Fruit fly (Drosophila melanogaster): ENCODE data around the gene Tk.

Gene Tk

DNA sequence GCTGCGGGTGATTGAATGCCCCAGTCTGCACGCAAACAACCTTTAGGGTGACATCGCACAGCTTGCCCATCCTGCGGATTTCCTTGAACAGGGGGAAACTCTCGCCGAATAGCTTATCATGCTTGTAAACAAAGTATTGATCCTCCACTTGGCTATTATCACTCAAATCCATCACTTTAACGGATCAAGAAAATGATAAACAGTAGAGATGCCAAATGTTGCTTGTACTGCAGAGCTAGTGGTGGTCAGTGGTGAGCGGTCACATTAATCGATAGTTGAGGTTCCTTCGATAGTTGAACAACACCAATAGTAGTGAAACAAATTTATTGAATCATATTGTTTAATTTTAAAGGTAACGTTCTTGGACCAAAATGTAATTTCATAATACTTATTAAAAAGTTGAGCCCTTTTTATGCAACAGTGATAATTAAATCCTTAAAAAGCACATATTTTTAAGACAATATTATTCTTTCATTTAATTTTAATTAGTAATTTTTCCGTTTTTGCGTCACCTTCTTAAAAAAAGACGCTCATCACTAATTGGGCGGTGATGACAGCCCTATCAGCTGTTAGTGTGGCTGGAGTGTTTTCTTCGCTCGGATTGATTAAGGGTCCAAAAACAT is 5.0 kb upstream of the Tk start, which contains the start of the genes KLHL18 and GCC185 (continued):
- TF ChIP-seq repo (GFP tag; optimal IDR thresholded peaks at IDR 0.05) = no peak
- peak; percentile 56; the same call in 1 of the 3 replicates for TF ChIP-seq zfh1 (GFP tag; IDR thresholded peaks at IDR 0.05)
- peak; percentile 70 for TF ChIP-seq pum (GFP tag; optimal IDR thresholded peaks at IDR 0.05)
- TF ChIP-seq HLHmδ (GFP tag; optimal IDR thresholded peaks at IDR 0.05) = no peak
- no peak for TF ChIP-seq NC2β (GFP tag; optimal IDR thresholded peaks at IDR 0.05)
- TF ChIP-seq run (tag; optimal IDR thresholded peaks at IDR 0.05) = peak; percentile 18
- no peak for TF ChIP-seq eyg (GFP tag; optimal IDR thresholded peaks at IDR 0.05)
- TF ChIP-seq gcm (GFP tag; optimal IDR thresholded peaks at IDR 0.05) = peak; percentile 16
- no peak for TF ChIP-seq Deaf1 (tag; optimal IDR thresholded peaks at IDR 0.05)
- no peak for TF ChIP-seq NC2α (GFP tag; optimal IDR thresholded peaks at IDR 0.05)
- peak; percentile 82 for TF ChIP-seq Chrac-16 (GFP tag; optimal IDR thresholded peaks at IDR 0.05)
- TF ChIP-seq inv (GFP tag; IDR thresholded peaks at IDR 0.05; ENCODE audit: partially characterized antibody) = peak; percentile 79
- no peak for TF ChIP-seq B-H1 (GFP tag; IDR thresholded peaks at IDR 0.05)
- peak; percentile 62 for TF ChIP-seq maf-S (GFP tag; optimal IDR thresholded peaks at IDR 0.05)
- TF ChIP-seq her (GFP tag; optimal IDR thresholded peaks at IDR 0.05) = no peak
- peak; percentile 66 for TF ChIP-seq jumu (GFP tag; optimal IDR thresholded peaks at IDR 0.05)
- peak; percentile 91 for TF ChIP-seq Hr3 (GFP tag; optimal IDR thresholded peaks at IDR 0.05)
- TF ChIP-seq CG3163 (GFP tag; optimal IDR thresholded peaks at IDR 0.05) = no peak
- peak; percentile 90 for TF ChIP-seq CG3847 (GFP tag; IDR thresholded peaks at IDR 0.05)
- TF ChIP-seq ewg (GFP tag; optimal IDR thresholded peaks at IDR 0.05) = peak; percentile 45
- TF ChIP-seq CG5245 (GFP tag; optimal IDR thresholded peaks at IDR 0.05) = peak; percentile 51
- no peak for TF ChIP-seq CG4707 (GFP tag; optimal IDR thresholded peaks at IDR 0.05)
- TF ChIP-seq bab2 (GFP tag; optimal IDR thresholded peaks at IDR 0.05) = peak; percentile 68
- peak; percentile 69 for TF ChIP-seq CG2116 (GFP tag; optimal IDR thresholded peaks at IDR 0.05)
- peak; percentile 17 for TF ChIP-seq CG15073 (GFP tag; optimal IDR thresholded peaks at IDR 0.05)
- no peak for TF ChIP-seq onecut (GFP tag; IDR thresholded peaks at IDR 0.05)
- 0 out of 3 replicates have a peak, but pooled peaks have one; percentile 17 for TF ChIP-seq CG7357 (GFP tag; IDR thresholded peaks at IDR 0.05)
- peak; percentile 68; the same call in 2 of the 3 replicates for TF ChIP-seq Doc3 (GFP tag; IDR thresholded peaks at IDR 0.05; ENCODE audit: partially characterized antibody)
- peak; percentile 80 for TF ChIP-seq CG16815 (GFP tag; optimal IDR thresholded peaks at IDR 0.05)
- TF ChIP-seq CG17328 (GFP tag; IDR thresholded peaks at IDR 0.05) = no peak
- no peak for TF ChIP-seq gsb (GFP tag; IDR thresholded peaks at IDR 0.05)
- no peak for TF ChIP-seq ttk (GFP tag; IDR thresholded peaks at IDR 0.05)
- no peak for TF ChIP-seq chm (GFP tag; IDR thresholded peaks at IDR 0.05)
- peak; percentile 16; the same call in 1 of the 2 replicates for TF ChIP-seq Poxn (GFP tag; IDR thresholded peaks at IDR 0.05)
- peak; percentile 100 for TF ChIP-seq CG6689 (GFP tag; IDR thresholded peaks at IDR 0.05)
- TF ChIP-seq CG13775 (GFP tag; optimal IDR thresholded peaks at IDR 0.05) = peak; percentile 81
- peak; percentile 88; the same call in 2 of the 3 replicates for TF ChIP-seq Dbx (GFP tag; IDR thresholded peaks at IDR 0.05)
- TF ChIP-seq Dad (GFP tag; optimal IDR thresholded peaks at IDR 0.05) = no peak
- no peak for TF ChIP-seq ac (GFP tag; optimal IDR thresholded peaks at IDR 0.05)
- no peak for TF ChIP-seq gce (GFP tag; IDR thresholded peaks at IDR 0.05)
- TF ChIP-seq CG33213 (GFP tag; optimal IDR thresholded peaks at IDR 0.05) = peak; percentile 23
- TF ChIP-seq dan (GFP tag; IDR thresholded peaks at IDR 0.05) = peak; percentile 41; the same call in 1 of the 2 replicates
- TF ChIP-seq unpg (GFP tag; optimal IDR thresholded peaks at IDR 0.05) = no peak
- peak; percentile 64 for TF ChIP-seq CG7372 (GFP tag; IDR thresholded peaks at IDR 0.05)
- peak; percentile 56 for TF ChIP-seq CG2129 (GFP tag; IDR thresholded peaks at IDR 0.05; ENCODE audit: partially characterized antibody)
- TF ChIP-seq CG7556 (GFP tag; optimal IDR thresholded peaks at IDR 0.05) = no peak
- TF ChIP-seq sima (GFP tag; optimal IDR thresholded peaks at IDR 0.05) = no peak
- TF ChIP-seq so (GFP tag; IDR thresholded peaks at IDR 0.05) = no peak
- TF ChIP-seq ken (GFP tag; IDR thresholded peaks at IDR 0.05) = 0 out of 3 replicates have a peak, but pooled peaks have one; percentile 61
- TF ChIP-seq crp (GFP tag; optimal IDR thresholded peaks at IDR 0.05) = peak; percentile 97 to 98
- TF ChIP-seq CG17912 (GFP tag; optimal IDR thresholded peaks at IDR 0.05) = no peak
